Worm (Caenorhabditis elegans): ENCODE results near the gene ndua-5.

ce11 chrIV:9520629-9521028 is 4.1 kb downstream of the ndua-5 start:
- TF ChIP-seq unc-62 (GFP tag; optimal IDR thresholded peaks at IDR 0.05): no peak
- no peak for TF ChIP-seq nhr-237 (tag; optimal IDR thresholded peaks at IDR 0.05)
- no peak for TF ChIP-seq C04F5.9 (tag; optimal IDR thresholded peaks at IDR 0.05)

All from whole organism, L1 larva.